Fruit fly (Drosophila melanogaster): ENCODE results near the gene Dip-B.

Gene Dip-B

DNA sequence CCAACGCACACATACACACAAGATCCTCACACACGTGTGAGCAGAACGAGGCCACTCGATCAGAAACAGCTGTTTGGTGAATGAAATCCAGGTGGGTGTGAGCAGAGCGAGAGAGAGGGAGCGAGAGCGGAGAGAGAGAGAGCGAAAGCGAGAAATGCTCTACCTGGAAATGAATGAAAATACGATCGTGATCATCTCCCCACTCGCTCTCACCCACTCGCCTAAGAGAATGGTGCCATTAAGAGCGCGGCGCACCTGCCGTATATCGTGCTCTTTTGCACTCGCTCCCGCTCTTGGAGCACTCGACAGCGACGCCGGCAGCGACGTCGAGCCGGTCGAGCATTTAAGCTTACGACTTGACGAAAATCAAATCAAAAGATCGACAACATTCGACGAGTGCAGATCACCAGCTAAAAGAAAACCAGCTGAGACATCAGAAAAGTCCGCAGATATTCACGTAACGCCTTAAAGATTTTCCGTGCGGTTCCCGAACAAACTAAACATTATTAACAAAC is 30.7 kb downstream of the Dip-B start, which contains the start of the genes tal-1A, tal-2A, tal-3A and tal-AA (continued):
- TF ChIP-seq Hr78 (GFP tag; optimal IDR thresholded peaks at IDR 0.05) (peak in 1 of 2 experiments; percentile 27), TFAM (GFP tag; optimal IDR thresholded peaks at IDR 0.05) (no peak), unc-4 (GFP tag; IDR thresholded peaks at IDR 0.05; ENCODE audit: partially characterized antibody) (0 out of 2 replicates have a peak, but pooled peaks have one; percentile 30), ro (GFP tag; IDR thresholded peaks at IDR 0.05) (no peak), CG30431 (GFP tag; optimal IDR thresholded peaks at IDR 0.05) (no peak), CG5245 (GFP tag; optimal IDR thresholded peaks at IDR 0.05) (no peak), esg (GFP tag; conservative IDR thresholded peaks at IDR 0.05) (no peak), dmrt11E (tag; optimal IDR thresholded peaks at IDR 0.05) (no peak), CG17328 (GFP tag; IDR thresholded peaks at IDR 0.05) (0 out of 2 replicates have a peak, but pooled peaks have one; percentile 10), twi (tag; optimal IDR thresholded peaks at IDR 0.05) (peak; percentile 19), NK7.1 (GFP tag; optimal IDR thresholded peaks at IDR 0.05) (no peak), Mad (GFP tag; optimal IDR thresholded peaks at IDR 0.05) (no peak), dm (GFP tag; optimal IDR thresholded peaks at IDR 0.05) (no peak), CG11696 (GFP tag; IDR thresholded peaks at IDR 0.05) (no peak), ap (GFP tag; IDR thresholded peaks at IDR 0.05) (no peak), Sox100B (GFP tag; optimal IDR thresholded peaks at IDR 0.05) (no peak), crol (GFP tag; IDR thresholded peaks at IDR 0.05) (no peak), en (GFP tag; optimal IDR thresholded peaks at IDR 0.05) (no peak), ATbp (GFP tag; optimal IDR thresholded peaks at IDR 0.05) (no peak), Abd-B (GFP tag; optimal IDR thresholded peaks at IDR 0.05) (no peak), Camta (GFP tag; optimal IDR thresholded peaks at IDR 0.05) (no peak), CG16815 (GFP tag; optimal IDR thresholded peaks at IDR 0.05) (no peak), CG9876 (GFP tag; optimal IDR thresholded peaks at IDR 0.05) (no peak), Atf-2 (GFP tag; optimal IDR thresholded peaks at IDR 0.05) (no peak), Xbp1 (GFP tag; optimal IDR thresholded peaks at IDR 0.05) (no peak), CG10209 (GFP tag; optimal IDR thresholded peaks at IDR 0.05) (no peak), chn (GFP tag; optimal IDR thresholded peaks at IDR 0.05) (no peak), lab (GFP tag; optimal IDR thresholded peaks at IDR 0.05) (peak; percentile 41), CG2875 (GFP tag; optimal IDR thresholded peaks at IDR 0.05) (no peak), mirr (GFP tag; optimal IDR thresholded peaks at IDR 0.05) (peak; percentile 47), shn (GFP tag; optimal IDR thresholded peaks at IDR 0.05) (no peak), NC2α (GFP tag; optimal IDR thresholded peaks at IDR 0.05) (peak; percentile 60), Lpt (GFP tag; optimal IDR thresholded peaks at IDR 0.05) (no peak), CG32772 (GFP tag; IDR thresholded peaks at IDR 0.05) (no peak), bbx (GFP tag; IDR thresholded peaks at IDR 0.05; ENCODE audit: partially characterized antibody) (peak; percentile 31; the same call in 1 of the 2 replicates), gfzf (GFP tag; optimal IDR thresholded peaks at IDR 0.05) (no peak), Hr3 (GFP tag; optimal IDR thresholded peaks at IDR 0.05) (no peak), Dad (GFP tag; optimal IDR thresholded peaks at IDR 0.05) (no peak)

- no peak for TF ChIP-seq CG6813 (GFP tag; optimal IDR thresholded peaks at IDR 0.05)
- TF ChIP-seq sna (GFP tag; IDR thresholded peaks at IDR 0.05; ENCODE audit: partially characterized antibody), result peak; percentile 56
- TF ChIP-seq Doc3 (GFP tag; IDR thresholded peaks at IDR 0.05; ENCODE audit: partially characterized antibody), result 0 out of 3 replicates have a peak, but pooled peaks have one; percentile 36
- peak; percentile 9 for TF ChIP-seq Blimp-1 (GFP tag; optimal IDR thresholded peaks at IDR 0.05)
- TF ChIP-seq Usf (GFP tag; optimal IDR thresholded peaks at IDR 0.05), result no peak
- no peak for TF ChIP-seq CG3838 (GFP tag; optimal IDR thresholded peaks at IDR 0.05)
- peak; percentile 78; the same call in 2 of the 3 replicates for TF ChIP-seq z (GFP tag; IDR thresholded peaks at IDR 0.05)
- TF ChIP-seq Bteb2 (GFP tag; optimal IDR thresholded peaks at IDR 0.05), result no peak
- peak in 1 of 2 experiments; percentile 33 for TF ChIP-seq Eip74EF (GFP tag; optimal IDR thresholded peaks at IDR 0.05)
- TF ChIP-seq D (optimal IDR thresholded peaks at IDR 0.05), result no peak
- no peak for TF ChIP-seq D (GFP tag; optimal IDR thresholded peaks at IDR 0.05)
- TF ChIP-seq CG3163 (GFP tag; optimal IDR thresholded peaks at IDR 0.05), result peak; percentile 90
- no peak for TF ChIP-seq fd96Cb (tag; optimal IDR thresholded peaks at IDR 0.05)
- TF ChIP-seq CG12071 (GFP tag; optimal IDR thresholded peaks at IDR 0.05), result no peak
Observed at dm6 chr3R:13815022-13815440, 32.9 kb downstream of the Dip-B start.

Measured in whole organism, embryonic.